Fruit fly (Drosophila melanogaster) whole organism, embryonic: ENCODE data around the gene CG10621.

Experiments
- Atf3 ChIP-seq: fragments of 200-800 bp; sonication (Bioruptor generic); optimal IDR thresholded peaks from 3 replicates; lab custom pipeline; 2016; ENCODE audit warnings: missing biosample characterization, missing genetic modification characterization
- CG10147 ChIP-seq: fragments of 200-800 bp; sonication (Bioruptor generic); optimal IDR thresholded peaks from 2 replicates; lab custom pipeline; 2019; ENCODE audit warnings: missing biosample characterization, mild to moderate bottlenecking, missing genetic modification characterization, moderate library complexity
- CG10267 ChIP-seq: fragments of 200-800 bp; sonication (Bioruptor generic); optimal IDR thresholded peaks from 2 replicates; lab custom pipeline; 2018; ENCODE audit warnings: missing biosample characterization, mild to moderate bottlenecking, missing genetic modification characterization, moderate library complexity
- CG11696 ChIP-seq: fragments of 200-800 bp; sonication (Bioruptor generic); IDR thresholded peaks from 2 replicates; pipeline ENCODE4 v1.3.6; 2022; ENCODE audit warnings: missing biosample characterization, missing genetic modification characterization
- CG12236 ChIP-seq: fragments of 200-800 bp; sonication (Bioruptor generic); optimal IDR thresholded peaks from 2 replicates; lab custom pipeline; 2016; ENCODE audit warnings: missing biosample characterization, missing genetic modification characterization
- CG13287 ChIP-seq: fragments of 200-800 bp; sonication (Bioruptor generic); IDR thresholded peaks from 2 replicates; pipeline ENCODE4 v1.3.6; 2022; ENCODE audit warnings: missing biosample characterization, missing genetic modification characterization; ENCODE audit not compliant: partially characterized antibody
- CG1603 ChIP-seq: fragments of 200-800 bp; sonication (Bioruptor generic); optimal IDR thresholded peaks from 2 replicates; lab custom pipeline; 2019; ENCODE audit warnings: missing biosample characterization, mild to moderate bottlenecking, missing genetic modification characterization, moderate library complexity
- CG17361 ChIP-seq: fragments of 200-800 bp; sonication (Bioruptor generic); IDR thresholded peaks from 3 replicates; pipeline ENCODE4 v1.3.6; 2022; ENCODE audit warnings: missing biosample characterization, missing genetic modification characterization
- CG17568 ChIP-seq: fragments of 200-800 bp; sonication (Bioruptor generic); optimal IDR thresholded peaks from 2 replicates; lab custom pipeline; 2018; ENCODE audit warnings: missing biosample characterization, mild to moderate bottlenecking, missing genetic modification characterization, moderate library complexity
- CG1792 ChIP-seq: fragments of 200-800 bp; sonication (Bioruptor generic); optimal IDR thresholded peaks from 2 replicates; lab custom pipeline; 2016; ENCODE audit warnings: missing biosample characterization, missing genetic modification characterization
- CG18599 ChIP-seq: fragments of 200-800 bp; sonication (Bioruptor generic); optimal IDR thresholded peaks from 3 replicates; lab custom pipeline; 2017; ENCODE audit warnings: missing biosample characterization, missing genetic modification characterization, mild to moderate bottlenecking, moderate library complexity, missing genetic modification reagents
- CG32532 ChIP-seq: fragments of 200-800 bp; sonication (Bioruptor generic); IDR thresholded peaks from 2 replicates; pipeline ENCODE4 v1.3.6; 2022; ENCODE audit warnings: missing biosample characterization, missing genetic modification characterization
- CG33557 ChIP-seq: fragments of 200-800 bp; sonication (Bioruptor generic); optimal IDR thresholded peaks from 2 replicates; lab custom pipeline; 2019; ENCODE audit warnings: missing biosample characterization, mild to moderate bottlenecking, missing genetic modification characterization, moderate library complexity
- CG4424 ChIP-seq: fragments of 200-800 bp; sonication (Bioruptor generic); optimal IDR thresholded peaks from 3 replicates; lab custom pipeline; 2016; ENCODE audit warnings: missing biosample characterization, missing genetic modification characterization
- CG4617 ChIP-seq: fragments of 200-800 bp; sonication (Bioruptor generic); optimal IDR thresholded peaks from 3 replicates; lab custom pipeline; 2016; ENCODE audit warnings: missing biosample characterization, missing genetic modification characterization, borderline replicate concordance
- CG5180 ChIP-seq: fragments of 200-800 bp; sonication (Bioruptor generic); optimal IDR thresholded peaks from 3 replicates; lab custom pipeline; 2017; ENCODE audit warnings: missing biosample characterization, missing genetic modification characterization, mild to moderate bottlenecking, moderate library complexity, missing genetic modification reagents
- CG6654 ChIP-seq: fragments of 200-800 bp; sonication (Bioruptor generic); optimal IDR thresholded peaks from 2 replicates; lab custom pipeline; 2017; ENCODE audit warnings: missing biosample characterization, mild to moderate bottlenecking, missing genetic modification characterization
- CG7357 ChIP-seq: fragments of 200-800 bp; sonication (Bioruptor generic); IDR thresholded peaks from 3 replicates; pipeline ENCODE4 v1.3.6; 2022; ENCODE audit warnings: missing biosample characterization, missing genetic modification characterization
- CG7786 ChIP-seq: fragments of 200-800 bp; sonication (Bioruptor generic); optimal IDR thresholded peaks from 2 replicates; lab custom pipeline; 2016; ENCODE audit warnings: missing biosample characterization, missing genetic modification characterization
- Dek ChIP-seq: fragments of 200-800 bp; sonication (Bioruptor generic); optimal IDR thresholded peaks from 3 replicates; lab custom pipeline; 2019; ENCODE audit warnings: missing biosample characterization, mild to moderate bottlenecking, missing genetic modification characterization, moderate library complexity
- Ets97D ChIP-seq: fragments of 200-800 bp; sonication (Bioruptor generic); optimal IDR thresholded peaks from 3 replicates; lab custom pipeline; 2016; ENCODE audit warnings: missing biosample characterization, missing genetic modification characterization
- H2.0 ChIP-seq: fragments of 200-800 bp; sonication (Bioruptor generic); IDR thresholded peaks from 2 replicates; pipeline ENCODE4 v1.3.6; 2022; ENCODE audit warnings: missing biosample characterization, missing genetic modification characterization
- HLH3B ChIP-seq: fragments of 200-800 bp; sonication (Bioruptor generic); IDR thresholded peaks from 2 replicates; pipeline ENCODE4 v1.3.6; 2022; ENCODE audit warnings: missing biosample characterization, missing genetic modification characterization
- Lhr ChIP-seq: fragments of 200-800 bp; sonication (Bioruptor generic); optimal IDR thresholded peaks from 3 replicates; lab custom pipeline; 2017; ENCODE audit warnings: mild to moderate bottlenecking, missing biosample characterization, missing genetic modification reagents, missing genetic modification characterization
- MTF-1 ChIP-seq: fragments of 200-800 bp; sonication (Bioruptor generic); optimal IDR thresholded peaks from 2 replicates; lab custom pipeline; 2018; ENCODE audit warnings: missing biosample characterization, mild to moderate bottlenecking, missing genetic modification characterization, borderline replicate concordance
- NC2β ChIP-seq: fragments of 200-800 bp; sonication (Bioruptor generic); optimal IDR thresholded peaks from 2 replicates; lab custom pipeline; 2016; ENCODE audit warnings: missing biosample characterization, missing genetic modification characterization
- Nf-YC ChIP-seq: fragments of 200-800 bp; optimal IDR thresholded peaks from 3 replicates; lab custom pipeline; 2019; ENCODE audit warnings: missing biosample characterization, mild to moderate bottlenecking, missing genetic modification characterization, moderate library complexity
- Oli ChIP-seq: fragments of 200-800 bp; sonication (Bioruptor generic); optimal IDR thresholded peaks from 2 replicates; lab custom pipeline; 2018; ENCODE audit warnings: missing biosample characterization, mild to moderate bottlenecking, missing genetic modification characterization, moderate library complexity
- Optix ChIP-seq: fragments of 200-800 bp; sonication (Bioruptor generic); IDR thresholded peaks from 3 replicates; pipeline ENCODE4 v1.3.6; 2022; ENCODE audit warnings: missing biosample characterization, missing genetic modification characterization
- Side ChIP-seq: fragments of 200-800 bp; sonication (Bioruptor generic); optimal IDR thresholded peaks from 2 replicates; lab custom pipeline; 2016; ENCODE audit warnings: missing biosample characterization, missing genetic modification characterization
- Spps ChIP-seq: fragments of 200-800 bp; sonication (Bioruptor generic); optimal IDR thresholded peaks from 2 replicates; lab custom pipeline; 2018; ENCODE audit warnings: missing biosample characterization, mild to moderate bottlenecking, missing genetic modification characterization
- ash1 ChIP-seq: fragments of 200-800 bp; sonication (Bioruptor generic); optimal IDR thresholded peaks from 2 replicates; lab custom pipeline; 2018; ENCODE audit warnings: missing biosample characterization, mild to moderate bottlenecking, missing genetic modification characterization
- br ChIP-seq: fragments of >200 bp; optimal IDR thresholded peaks from 2 replicates; lab custom pipeline; 2017
- bsh ChIP-seq, 2 experiments: fragments of 200-800 bp; sonication (Bioruptor generic); optimal IDR thresholded peaks; 2 replicates each; lab custom pipeline; 2017 to 2018; ENCODE audit warnings: mild to moderate bottlenecking in 2 of 2, missing biosample characterization in 2 of 2, missing genetic modification characterization in 2 of 2, moderate library complexity in 1 of 2
- chn ChIP-seq: fragments of 200-800 bp; sonication (Bioruptor generic); optimal IDR thresholded peaks from 2 replicates; lab custom pipeline; 2016; ENCODE audit warnings: missing biosample characterization, missing genetic modification characterization
- corto ChIP-seq: fragments of 200-800 bp; sonication (Bioruptor generic); optimal IDR thresholded peaks from 2 replicates; lab custom pipeline; 2016; ENCODE audit warnings: missing biosample characterization, mild to moderate bottlenecking, missing genetic modification characterization, moderate library complexity
- eve ChIP-seq, 2 experiments: fragments of >200 bp; optimal IDR thresholded peaks; 2 replicates each; lab custom pipeline; 2017; ENCODE audit warnings: missing biosample characterization in 2 of 2, missing genetic modification characterization in 2 of 2
- grau ChIP-seq: fragments of 200-800 bp; optimal IDR thresholded peaks from 3 replicates; lab custom pipeline; 2019; ENCODE audit warnings: missing biosample characterization, mild to moderate bottlenecking, missing genetic modification characterization, moderate library complexity
- inv ChIP-seq: fragments of 200-800 bp; sonication (Bioruptor generic); IDR thresholded peaks from 2 replicates; pipeline ENCODE4 v1.3.6; 2022; ENCODE audit warnings: missing biosample characterization, missing genetic modification characterization; ENCODE audit not compliant: partially characterized antibody
- maf-S ChIP-seq: fragments of 200-800 bp; sonication (Bioruptor generic); optimal IDR thresholded peaks from 2 replicates; lab custom pipeline; 2016; ENCODE audit warnings: missing biosample characterization, missing genetic modification characterization
- nerfin-1 ChIP-seq: fragments of 200-800 bp; sonication (Bioruptor generic); optimal IDR thresholded peaks from 3 replicates; lab custom pipeline; 2019; ENCODE audit warnings: missing biosample characterization, mild to moderate bottlenecking, missing genetic modification characterization, moderate library complexity
- odd ChIP-seq: fragments of 200-800 bp; sonication (Bioruptor generic); optimal IDR thresholded peaks from 2 replicates; lab custom pipeline; 2017; ENCODE audit warnings: missing biosample characterization, mild to moderate bottlenecking, missing genetic modification characterization
- pan ChIP-seq, 4 experiments: fragments of >200 bp in 3 of 4; fragments of 200-800 bp in 1 of 4; sonication (Bioruptor generic) in 1 of 4; optimal IDR thresholded peaks in 3 of 4; IDR thresholded peaks in 1 of 4; 2 replicates each; pipeline versions ENCODE4 v1.3.6 to Lab custom; 2017 to 2022; ENCODE audit warnings: missing biosample characterization in 2 of 4, missing genetic modification characterization in 2 of 4, mixed read lengths in 1 of 4
- psq ChIP-seq: fragments of 200-800 bp; sonication (Bioruptor generic); optimal IDR thresholded peaks from 2 replicates; lab custom pipeline; 2017; ENCODE audit warnings: missing biosample characterization, missing genetic modification characterization
- row ChIP-seq: fragments of 200-800 bp; sonication (Bioruptor generic); IDR thresholded peaks from 3 replicates; pipeline ENCODE4 v1.3.6; 2022; ENCODE audit warnings: missing biosample characterization, missing genetic modification characterization
- tio ChIP-seq: fragments of 200-800 bp; sonication (Bioruptor generic); optimal IDR thresholded peaks from 2 replicates; lab custom pipeline; 2017; ENCODE audit warnings: missing biosample characterization, missing genetic modification characterization, inconsistent platforms
- tna ChIP-seq: fragments of 200-800 bp; sonication (Bioruptor generic); IDR thresholded peaks from 2 replicates; pipeline ENCODE4 v1.3.6; 2022; ENCODE audit warnings: missing biosample characterization, missing genetic modification characterization; ENCODE audit not compliant: partially characterized antibody
- twi ChIP-seq: fragments of 200-800 bp; optimal IDR thresholded peaks from 2 replicates; lab custom pipeline; 2019; ENCODE audit warnings: missing biosample characterization, mild to moderate bottlenecking, missing genetic modification characterization, moderate library complexity
- usp ChIP-seq: fragments of >200 bp; optimal IDR thresholded peaks from 2 replicates; lab custom pipeline; 2017; ENCODE audit warnings: missing biosample characterization, missing genetic modification characterization
- z ChIP-seq: fragments of 200-800 bp; sonication (Bioruptor generic); IDR thresholded peaks from 3 replicates; pipeline ENCODE4 v1.3.6; 2022; ENCODE audit warnings: missing biosample characterization, missing genetic modification characterization

The CG10621 gene

dm6 chr2L:18921246-18921645 is 33.0 kb downstream of the CG10621 start (continued):
- peak; percentile 38; the same call in 1 of the 2 replicates for TF ChIP-seq H2.0
- peak; percentile 49 for TF ChIP-seq CG4424 (GFP tag; lab: Kevin White, UChicago)
- no peak for TF ChIP-seq z (GFP tag; lab: Robert Waterston, UW)
- TF ChIP-seq Spps (tag; lab: Kevin White, UChicago), result peak; percentile 54
- TF ChIP-seq row, result peak; percentile 59
- no peak for TF ChIP-seq maf-S (GFP tag; lab: Kevin White, UChicago)
- TF ChIP-seq bsh (GFP tag; optimal IDR thresholded peaks at IDR 0.05; lab: Kevin White, UChicago), result peak in 1 of 2 experiments; percentile 75
- TF ChIP-seq CG17568 (GFP tag; lab: Kevin White, UChicago), result peak; percentile 21
- no peak for TF ChIP-seq pan (optimal IDR thresholded peaks at IDR 0.05; lab: Kevin White, UChicago)
- TF ChIP-seq pan (GFP tag; optimal IDR thresholded peaks at IDR 0.05 in 1 of 2, IDR thresholded peaks at IDR 0.05 in 1 of 2), result no peak
- TF ChIP-seq CG1792 (GFP tag; lab: Kevin White, UChicago), result no peak
- no peak for TF ChIP-seq CG11696 (GFP tag; lab: Robert Waterston, UW)
- TF ChIP-seq CG13287 (GFP tag; lab: Robert Waterston, UW), result no peak
- TF ChIP-seq CG32532, result no peak
- peak; percentile 50 for TF ChIP-seq grau (tag; lab: Kevin White, UChicago)
- no peak for TF ChIP-seq odd (GFP tag; lab: Kevin White, UChicago)
- TF ChIP-seq br (lab: Kevin White, UChicago), result no peak
- no peak for TF ChIP-seq eve (GFP tag; optimal IDR thresholded peaks at IDR 0.05; lab: Kevin White, UChicago)
- no peak for TF ChIP-seq CG10147
- TF ChIP-seq tna (GFP tag; lab: Robert Waterston, UW), result no peak
- peak; percentile 23 for TF ChIP-seq chn
- peak; percentile 64 for TF ChIP-seq Oli (tag; lab: Kevin White, UChicago)
- peak; percentile 63 for TF ChIP-seq CG1603
- peak; percentile 48 for TF ChIP-seq CG33557 (GFP tag; lab: Kevin White, UChicago)
- no peak for TF ChIP-seq Nf-YC
- no peak for TF ChIP-seq usp
- TF ChIP-seq CG5180 (GFP tag; lab: Kevin White, UChicago), result no peak
- no peak for TF ChIP-seq inv (GFP tag; lab: Robert Waterston, UW)
- no peak for TF ChIP-seq CG6654 (GFP tag; lab: Kevin White, UChicago)
- TF ChIP-seq HLH3B, result 0 out of 2 replicates have a peak, but pooled peaks have one; percentile 22
- TF ChIP-seq Dek, result no peak
- peak; percentile 49 for TF ChIP-seq nerfin-1 (tag; lab: Kevin White, UChicago)
- no peak for TF ChIP-seq ash1
- TF ChIP-seq CG10267 (tag; lab: Kevin White, UChicago), result peak; percentile 76
- TF ChIP-seq CG17361 (GFP tag; lab: Robert Waterston, UW), result peak; percentile 64; the same call in 2 of the 3 replicates
- no peak for TF ChIP-seq corto (GFP tag; lab: Kevin White, UChicago)
- no peak for TF ChIP-seq Optix (GFP tag; lab: Robert Waterston, UW)
- TF ChIP-seq psq (GFP tag; lab: Kevin White, UChicago), result no peak
- TF ChIP-seq NC2β (GFP tag; lab: Kevin White, UChicago), result peak; percentile 36
- TF ChIP-seq CG7786 (GFP tag; lab: Kevin White, UChicago), result no peak
- TF ChIP-seq Ets97D (GFP tag; lab: Kevin White, UChicago), result peak; percentile 12
- peak; percentile 22 for TF ChIP-seq CG18599 (GFP tag; lab: Kevin White, UChicago)
- TF ChIP-seq Atf3 (GFP tag; lab: Kevin White, UChicago), result no peak
- TF ChIP-seq tio (GFP tag; lab: Kevin White, UChicago), result peak; percentile 51
- no peak for TF ChIP-seq MTF-1 (GFP tag; lab: Kevin White, UChicago)
- TF ChIP-seq CG7357 (GFP tag; lab: Robert Waterston, UW), result no peak
- peak; percentile 32 for TF ChIP-seq twi (tag; lab: Kevin White, UChicago)
- TF ChIP-seq CG4617 (GFP tag; lab: Kevin White, UChicago), result no peak
- TF ChIP-seq Lhr, result peak; percentile 9
- no peak for TF ChIP-seq Side (GFP tag; lab: Kevin White, UChicago)
- TF ChIP-seq CG12236 (GFP tag; lab: Kevin White, UChicago), result peak; percentile 23
